Fruit fly (Drosophila melanogaster) whole organism, embryonic: ENCODE results near the gene I-2.

ENCODE experiments used
- CG10431 ChIP-seq: fragments of 200-800 bp; sonication (Bioruptor generic); optimal IDR thresholded peaks from 3 replicates; lab custom pipeline; 2018; ENCODE audit warnings: missing biosample characterization, mild to moderate bottlenecking, missing genetic modification characterization
- CG12942 ChIP-seq: fragments of 200-800 bp; sonication (Bioruptor generic); optimal IDR thresholded peaks from 3 replicates; lab custom pipeline; 2016; ENCODE audit warnings: missing biosample characterization, missing genetic modification characterization
- CG13624 ChIP-seq: fragments of 200-800 bp; sonication (Bioruptor generic); optimal IDR thresholded peaks from 2 replicates; lab custom pipeline; 2016; ENCODE audit warnings: missing biosample characterization, missing genetic modification characterization
- CG15011 ChIP-seq: fragments of 200-800 bp; sonication (Bioruptor generic); optimal IDR thresholded peaks from 3 replicates; lab custom pipeline; 2018; ENCODE audit warnings: missing biosample characterization, mild to moderate bottlenecking, missing genetic modification characterization
- CG16815 ChIP-seq: fragments of 200-800 bp; sonication (Bioruptor generic); optimal IDR thresholded peaks from 3 replicates; lab custom pipeline; 2017; ENCODE audit warnings: missing biosample characterization, mild to moderate bottlenecking, missing genetic modification characterization
- CG18599 ChIP-seq: fragments of 200-800 bp; sonication (Bioruptor generic); optimal IDR thresholded peaks from 3 replicates; lab custom pipeline; 2017; ENCODE audit warnings: missing biosample characterization, missing genetic modification characterization, mild to moderate bottlenecking, moderate library complexity, missing genetic modification reagents
- CG2199 ChIP-seq: fragments of 200-800 bp; sonication (Bioruptor generic); IDR thresholded peaks from 3 replicates; pipeline ENCODE4 v1.3.6; 2022; ENCODE audit warnings: missing biosample characterization, missing genetic modification characterization
- CG2678 ChIP-seq: fragments of 200-800 bp; sonication (Bioruptor generic); optimal IDR thresholded peaks from 3 replicates; lab custom pipeline; 2019; ENCODE audit warnings: missing biosample characterization, mild to moderate bottlenecking, missing genetic modification characterization, moderate library complexity
- CG32772 ChIP-seq: fragments of 200-800 bp; sonication (Bioruptor generic); IDR thresholded peaks from 2 replicates; pipeline ENCODE4 v1.3.6; 2022; ENCODE audit warnings: missing biosample characterization, missing genetic modification characterization
- CG34422 ChIP-seq: fragments of 200-800 bp; sonication (Bioruptor generic); IDR thresholded peaks from 3 replicates; pipeline ENCODE4 v1.3.6; 2022; ENCODE audit warnings: missing biosample characterization, missing genetic modification characterization
- CG3838 ChIP-seq: fragments of 200-800 bp; sonication (Bioruptor generic); optimal IDR thresholded peaks from 3 replicates; lab custom pipeline; 2016; ENCODE audit warnings: missing biosample characterization, missing genetic modification characterization
- CG42726 ChIP-seq: fragments of 200-800 bp; sonication (Bioruptor generic); IDR thresholded peaks from 2 replicates; pipeline ENCODE4 v1.3.6; 2022; ENCODE audit warnings: missing biosample characterization, missing genetic modification characterization; ENCODE audit not compliant: partially characterized antibody
- CG4360 ChIP-seq: fragments of 200-800 bp; sonication (Bioruptor generic); IDR thresholded peaks from 2 replicates; pipeline ENCODE4 v1.3.6; 2022; ENCODE audit warnings: missing biosample characterization, missing genetic modification characterization
- CG43689 ChIP-seq: fragments of 200-800 bp; sonication (Bioruptor generic); IDR thresholded peaks from 2 replicates; pipeline ENCODE4 v1.3.6; 2022; ENCODE audit warnings: missing biosample characterization, missing genetic modification characterization
- CG6175 ChIP-seq: fragments of 200-800 bp; sonication (Bioruptor generic); IDR thresholded peaks from 3 replicates; pipeline ENCODE4 v1.3.6; 2022; ENCODE audit warnings: missing biosample characterization, missing genetic modification characterization
- CG7271 ChIP-seq: fragments of 200-800 bp; sonication (Bioruptor generic); optimal IDR thresholded peaks from 2 replicates; lab custom pipeline; 2018; ENCODE audit warnings: missing biosample characterization, mild to moderate bottlenecking, missing genetic modification characterization, moderate library complexity
- CG7987 ChIP-seq: fragments of 200-800 bp; sonication (Bioruptor generic); optimal IDR thresholded peaks from 2 replicates; lab custom pipeline; 2018; ENCODE audit warnings: missing biosample characterization, mild to moderate bottlenecking, missing genetic modification characterization, moderate library complexity
- CG8924 ChIP-seq: fragments of 200-800 bp; optimal IDR thresholded peaks from 3 replicates; lab custom pipeline; 2019; ENCODE audit warnings: missing biosample characterization, mild to moderate bottlenecking, missing genetic modification characterization, moderate library complexity
- CG9797 ChIP-seq: fragments of 200-800 bp; sonication (Bioruptor generic); optimal IDR thresholded peaks from 3 replicates; lab custom pipeline; 2018; ENCODE audit warnings: missing biosample characterization, mild to moderate bottlenecking, missing genetic modification characterization
- CG9876 ChIP-seq: fragments of 200-800 bp; sonication (Bioruptor generic); optimal IDR thresholded peaks from 2 replicates; lab custom pipeline; 2016; ENCODE audit warnings: missing biosample characterization, missing genetic modification characterization
- CHES-1-like ChIP-seq: fragments of 200-800 bp; sonication (Bioruptor generic); optimal IDR thresholded peaks from 2 replicates; lab custom pipeline; 2016; ENCODE audit warnings: missing biosample characterization, missing genetic modification characterization
- D19B ChIP-seq: fragments of 200-800 bp; sonication (Bioruptor generic); optimal IDR thresholded peaks from 2 replicates; lab custom pipeline; 2017; ENCODE audit warnings: missing biosample characterization, mild to moderate bottlenecking, missing genetic modification characterization
- Dbx ChIP-seq: fragments of 200-800 bp; sonication (Bioruptor generic); IDR thresholded peaks from 3 replicates; pipeline ENCODE4 v1.3.6; 2022; ENCODE audit warnings: missing biosample characterization, missing genetic modification characterization
- Deaf1 ChIP-seq: fragments of 200-800 bp; optimal IDR thresholded peaks from 3 replicates; lab custom pipeline; 2019; ENCODE audit warnings: missing biosample characterization, mild to moderate bottlenecking, missing genetic modification characterization, moderate library complexity
- Dip2 ChIP-seq: fragments of 200-800 bp; sonication (Bioruptor generic); IDR thresholded peaks from 2 replicates; pipeline ENCODE4 v1.3.6; 2022; ENCODE audit warnings: missing biosample characterization, missing genetic modification characterization
- Dp ChIP-seq: fragments of 200-800 bp; sonication (Bioruptor generic); optimal IDR thresholded peaks from 2 replicates; lab custom pipeline; 2018; ENCODE audit warnings: missing biosample characterization, mild to moderate bottlenecking, missing genetic modification characterization, moderate library complexity
- Fer1 ChIP-seq: fragments of 200-800 bp; sonication (Bioruptor generic); optimal IDR thresholded peaks from 2 replicates; lab custom pipeline; 2017; ENCODE audit warnings: missing biosample characterization, mild to moderate bottlenecking, missing genetic modification characterization
- Hr78 ChIP-seq, 2 experiments: fragments of 200-800 bp in 1 of 2; fragments of >200 bp in 1 of 2; sonication (Bioruptor generic) in 1 of 2; optimal IDR thresholded peaks; 2 replicates each; lab custom pipeline; 2017 to 2019; ENCODE audit warnings: missing biosample characterization in 2 of 2, missing genetic modification characterization in 2 of 2, mild to moderate bottlenecking in 1 of 2, moderate library complexity in 1 of 2
- Mad ChIP-seq: fragments of 200-800 bp; sonication (Bioruptor generic); optimal IDR thresholded peaks from 2 replicates; lab custom pipeline; 2016; ENCODE audit warnings: missing biosample characterization, missing genetic modification characterization
- Myb ChIP-seq: fragments of 200-800 bp; sonication (Bioruptor generic); optimal IDR thresholded peaks from 2 replicates; lab custom pipeline; 2016; ENCODE audit warnings: missing biosample characterization, missing genetic modification characterization
- Oli ChIP-seq: fragments of 200-800 bp; sonication (Bioruptor generic); optimal IDR thresholded peaks from 2 replicates; lab custom pipeline; 2018; ENCODE audit warnings: missing biosample characterization, mild to moderate bottlenecking, missing genetic modification characterization, moderate library complexity
- Opbp ChIP-seq: fragments of 200-800 bp; sonication (Bioruptor generic); IDR thresholded peaks from 3 replicates; pipeline ENCODE4 v1.3.6; 2022; ENCODE audit warnings: missing biosample characterization, missing genetic modification characterization; ENCODE audit not compliant: partially characterized antibody
- Pdp1 ChIP-seq, 2 experiments: fragments of 200-800 bp; sonication (Bioruptor generic); optimal IDR thresholded peaks; 3 replicates each; lab custom pipeline; 2016; ENCODE audit warnings: missing biosample characterization in 2 of 2, missing genetic modification characterization in 2 of 2, mild to moderate bottlenecking in 1 of 2, moderate library complexity in 1 of 2
- Ptx1 ChIP-seq: fragments of 200-800 bp; sonication (Bioruptor generic); IDR thresholded peaks from 2 replicates; pipeline ENCODE4 v1.3.6; 2022; ENCODE audit warnings: missing biosample characterization, missing genetic modification characterization
- Scr ChIP-seq: fragments of 200-800 bp; sonication (Bioruptor generic); IDR thresholded peaks from 2 replicates; pipeline ENCODE4 v1.3.6; 2022; ENCODE audit warnings: missing biosample characterization, missing genetic modification characterization; ENCODE audit not compliant: partially characterized antibody
- ac ChIP-seq: fragments of 200-800 bp; sonication (Bioruptor generic); optimal IDR thresholded peaks from 3 replicates; lab custom pipeline; 2017; ENCODE audit warnings: missing biosample characterization, mild to moderate bottlenecking, missing genetic modification characterization
- chm ChIP-seq: fragments of 200-800 bp; sonication (Bioruptor generic); IDR thresholded peaks from 2 replicates; pipeline ENCODE4 v1.3.6; 2022; ENCODE audit warnings: missing biosample characterization, missing genetic modification characterization
- chn ChIP-seq: fragments of 200-800 bp; sonication (Bioruptor generic); optimal IDR thresholded peaks from 2 replicates; lab custom pipeline; 2016; ENCODE audit warnings: missing biosample characterization, missing genetic modification characterization
- croc ChIP-seq: fragments of 200-800 bp; sonication (Bioruptor generic); conservative IDR thresholded peaks from 3 replicates; pipeline ENCODE4 v1.3.6; 2022; ENCODE audit warnings: missing biosample characterization, missing genetic modification characterization
- crol ChIP-seq: fragments of 200-800 bp; sonication (Bioruptor generic); IDR thresholded peaks from 2 replicates; pipeline ENCODE4 v1.3.6; 2022; ENCODE audit warnings: missing biosample characterization, missing genetic modification characterization
- lola ChIP-seq, 3 experiments: fragments of >200 bp in 2 of 3; fragments of 200-800 bp in 1 of 3; sonication (Bioruptor generic) in 1 of 3; optimal IDR thresholded peaks; 2 replicates each; lab custom pipeline; 2017 to 2019; ENCODE audit warnings: missing biosample characterization in 3 of 3, missing genetic modification characterization in 3 of 3, mild to moderate bottlenecking in 1 of 3, moderate library complexity in 1 of 3
- luna ChIP-seq: fragments of 200-800 bp; sonication (Bioruptor generic); optimal IDR thresholded peaks from 2 replicates; lab custom pipeline; 2016; ENCODE audit warnings: missing biosample characterization, missing genetic modification characterization
- nerfin-1 ChIP-seq: fragments of 200-800 bp; sonication (Bioruptor generic); optimal IDR thresholded peaks from 3 replicates; lab custom pipeline; 2019; ENCODE audit warnings: missing biosample characterization, mild to moderate bottlenecking, missing genetic modification characterization, moderate library complexity
- nmo ChIP-seq: fragments of 200-800 bp; sonication (Bioruptor generic); optimal IDR thresholded peaks from 2 replicates; lab custom pipeline; 2018; ENCODE audit warnings: missing biosample characterization, mild to moderate bottlenecking, missing genetic modification characterization, moderate library complexity
- rib ChIP-seq: fragments of 200-800 bp; sonication (Bioruptor generic); IDR thresholded peaks from 2 replicates; pipeline ENCODE4 v1.3.6; 2022; ENCODE audit warnings: missing biosample characterization, missing genetic modification characterization
- scrt ChIP-seq: fragments of 200-800 bp; sonication (Bioruptor generic); optimal IDR thresholded peaks from 2 replicates; lab custom pipeline; 2018; ENCODE audit warnings: missing biosample characterization, mild to moderate bottlenecking, missing genetic modification characterization, moderate library complexity
- sqz ChIP-seq: fragments of 200-800 bp; sonication (Bioruptor generic); optimal IDR thresholded peaks from 3 replicates; lab custom pipeline; 2018; ENCODE audit warnings: missing biosample characterization, mild to moderate bottlenecking, missing genetic modification characterization
- z ChIP-seq: fragments of 200-800 bp; sonication (Bioruptor generic); IDR thresholded peaks from 3 replicates; pipeline ENCODE4 v1.3.6; 2022; ENCODE audit warnings: missing biosample characterization, missing genetic modification characterization
- zf30C ChIP-seq: fragments of 200-800 bp; sonication (Bioruptor generic); optimal IDR thresholded peaks from 3 replicates; lab custom pipeline; 2018; ENCODE audit warnings: missing biosample characterization, mild to moderate bottlenecking, missing genetic modification characterization

I-2 gene

DNA sequence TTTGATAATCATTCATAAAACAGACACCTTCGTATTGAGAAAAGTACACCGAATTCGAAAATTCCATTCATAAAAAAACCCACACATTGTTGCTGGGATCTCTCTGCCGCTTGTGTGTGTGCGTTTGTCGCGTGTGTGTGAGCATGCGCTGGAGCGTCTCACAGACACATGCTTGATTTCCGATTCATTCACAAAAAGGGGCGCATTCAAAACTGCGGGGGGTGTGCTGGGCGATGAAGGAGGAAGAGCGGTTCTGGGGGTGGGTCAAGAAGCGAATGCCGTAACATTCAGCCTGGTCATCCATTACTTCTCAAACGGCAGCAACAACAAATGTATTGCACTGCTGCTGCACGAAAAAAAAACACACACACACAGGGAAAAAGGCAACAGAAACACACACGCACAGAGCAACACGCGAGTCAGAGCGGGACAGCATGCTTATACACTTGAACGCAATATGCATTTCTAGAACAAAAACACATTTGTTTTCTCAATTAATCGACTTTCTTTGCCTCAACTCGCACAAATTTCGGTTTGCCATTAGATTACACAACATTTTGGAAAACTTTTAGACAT is 17.4 kb upstream of the I-2 start (continued):
- TF ChIP-seq CG3838 (GFP tag; lab: Kevin White, UChicago) (no peak), Dip2 (no peak), scrt (GFP tag; lab: Kevin White, UChicago) (peak; percentile 88), Pdp1 (GFP tag; optimal IDR thresholded peaks at IDR 0.05; lab: Kevin White, UChicago) (peak in 1 of 2 experiments; percentile 40), CG7271 (tag; lab: Kevin White, UChicago) (no peak), nerfin-1 (tag; lab: Kevin White, UChicago) (peak; percentile 92), CG42726 (GFP tag; lab: Robert Waterston, UW) (peak; percentile 25; the same call in 1 of the 2 replicates), z (no peak), luna (GFP tag; lab: Kevin White, UChicago) (no peak), Ptx1 (GFP tag; lab: Robert Waterston, UW) (no peak), CG7987 (no peak), CG9876 (no peak), Oli (tag; lab: Kevin White, UChicago) (no peak), croc (GFP tag; lab: Robert Waterston, UW) (no peak), CG12942 (GFP tag; lab: Kevin White, UChicago) (no peak), CG6175 (GFP tag; lab: Robert Waterston, UW) (peak; percentile 69; the same call in 2 of the 3 replicates), CG18599 (peak; percentile 21), crol (GFP tag; lab: Robert Waterston, UW) (peak; percentile 97), CG8924 (peak; percentile 1), D19B (GFP tag; lab: Kevin White, UChicago) (no peak), CHES-1-like (GFP tag; lab: Kevin White, UChicago) (no peak), CG32772 (GFP tag; lab: Robert Waterston, UW) (peak; percentile 85), chm (GFP tag; lab: Robert Waterston, UW) (peak; percentile 26; the same call in 1 of the 2 replicates), chn (peak; percentile 67), CG9797 (GFP tag; lab: Kevin White, UChicago) (no peak), CG10431 (no peak), CG43689 (GFP tag; lab: Robert Waterston, UW) (no peak), zf30C (peak; percentile 19), CG13624 (GFP tag; lab: Kevin White, UChicago) (peak; percentile 26), Opbp (GFP tag; lab: Robert Waterston, UW) (0 out of 3 replicates have a peak, but pooled peaks have one; percentile 45), Myb (no peak), Dp (GFP tag; lab: Kevin White, UChicago) (no peak), rib (GFP tag; lab: Robert Waterston, UW) (peak; percentile 62), Scr (GFP tag; lab: Robert Waterston, UW) (peak; percentile 16; the same call in 1 of the 2 replicates), CG4360 (GFP tag; lab: Robert Waterston, UW) (peak; percentile 84), sqz (GFP tag; lab: Kevin White, UChicago) (peak; percentile 77), CG34422 (GFP tag; lab: Robert Waterston, UW) (peak; percentile 84; the same call in 2 of the 3 replicates), Dbx (0 out of 3 replicates have a peak, but pooled peaks have one; percentile 21), CG15011 (GFP tag; lab: Kevin White, UChicago) (no peak), Hr78 (GFP tag; optimal IDR thresholded peaks at IDR 0.05; lab: Kevin White, UChicago) (peak in 1 of 2 experiments; percentile 48), Deaf1 (tag; lab: Kevin White, UChicago) (peak; percentile 15), CG2199 (GFP tag; lab: Robert Waterston, UW) (peak; percentile 85), CG16815 (GFP tag; lab: Kevin White, UChicago) (no peak), lola (GFP tag; optimal IDR thresholded peaks at IDR 0.05; lab: Kevin White, UChicago) (peak in 1 of 3 experiments; percentile 54), CG2678 (tag; lab: Kevin White, UChicago) (peak; percentile 7), ac (GFP tag; lab: Kevin White, UChicago) (no peak), Fer1 (GFP tag; lab: Kevin White, UChicago) (peak; percentile 33), Mad (GFP tag; lab: Kevin White, UChicago) (no peak), nmo (GFP tag; lab: Kevin White, UChicago) (peak; percentile 15)
